Worm (Caenorhabditis elegans) whole organism, L1 larva: Measurements from ENCODE around the gene msh-5.

Source experiments
- dpl-1 ChIP-seq, 3 experiments: fragments of 150-350 bp in 2 of 3; sonication (generic microtip) in 1 of 3; optimal IDR thresholded peaks; 2 replicates each; lab custom pipeline; 2014 to 2017; ENCODE audit warnings: missing biosample characterization in 3 of 3, missing genetic modification characterization in 3 of 3, missing genetic modification reagents in 3 of 3
- egl-27 ChIP-seq, 2 experiments: fragments of 150-350 bp in 1 of 2; sonication (generic microtip); optimal IDR thresholded peaks; 3 replicates each; lab custom pipeline; 2017 to 2018; ENCODE audit warnings: missing biosample characterization in 2 of 2, missing genetic modification characterization in 2 of 2, missing genetic modification reagents in 2 of 2
- lin-39 ChIP-seq: fragments of 150-350 bp; optimal IDR thresholded peaks from 2 replicates; lab custom pipeline; 2014; ENCODE audit warnings: missing biosample characterization, missing genetic modification reagents, missing genetic modification characterization
- mdl-1 ChIP-seq, 2 experiments: fragments of 150-350 bp; optimal IDR thresholded peaks; 2 replicates each; lab custom pipeline; 2014 to 2017; ENCODE audit warnings: missing biosample characterization in 2 of 2, missing genetic modification characterization in 2 of 2, inconsistent platforms in 1 of 2
- nhr-28 ChIP-seq: fragments of 150-350 bp; optimal IDR thresholded peaks from 2 replicates; lab custom pipeline; 2014; ENCODE audit warnings: missing biosample characterization, missing genetic modification characterization
- nhr-90 ChIP-seq: sonication (generic microtip); optimal IDR thresholded peaks from 2 replicates; lab custom pipeline; 2016; ENCODE audit warnings: mild to moderate bottlenecking, missing genetic modification characterization, missing compliant biosample characterization; ENCODE audit not compliant: poor library complexity
- rnt-1 ChIP-seq: sonication (generic microtip); optimal IDR thresholded peaks from 2 replicates; lab custom pipeline; 2016; ENCODE audit warnings: mild to moderate bottlenecking, missing genetic modification characterization, moderate library complexity, missing compliant biosample characterization
- zag-1 ChIP-seq: fragments of 150-350 bp; optimal IDR thresholded peaks from 2 replicates; lab custom pipeline; 2014; ENCODE audit warnings: missing biosample characterization, missing genetic modification characterization
- ztf-11 ChIP-seq, 2 experiments: sonication (generic microtip); optimal IDR thresholded peaks; 2 replicates each; lab custom pipeline; 2016 to 2017; ENCODE audit warnings: missing genetic modification characterization in 2 of 2, missing biosample characterization in 1 of 2, missing compliant biosample characterization in 1 of 2
- ztf-4 ChIP-seq: fragments of 150-350 bp; optimal IDR thresholded peaks from 2 replicates; lab custom pipeline; 2014; ENCODE audit warnings: missing biosample characterization, missing genetic modification characterization

DNA sequence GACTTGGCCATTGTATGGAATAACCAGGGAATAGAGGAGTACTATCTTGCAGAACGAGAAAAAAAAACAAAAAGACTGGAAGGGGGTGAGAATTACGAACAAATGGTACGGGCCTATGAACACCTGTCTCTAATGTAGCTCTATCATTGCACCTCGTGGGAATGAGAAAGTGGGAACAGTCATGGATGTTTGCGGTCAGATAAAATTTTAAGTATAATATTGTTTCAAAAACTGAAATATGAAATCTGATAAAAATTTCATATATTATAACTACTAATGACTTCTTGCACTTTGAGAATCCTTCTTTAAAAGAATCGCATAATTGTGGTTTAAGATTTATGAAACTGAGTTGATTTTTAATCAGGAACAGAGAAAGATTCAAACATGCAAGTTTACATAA is 38.2 kb downstream of the msh-5 start, which contains the start of gene F58D2.5:
- TF ChIP-seq ztf-4 (tag; lab: Kevin White, UChicago) (no peak), nhr-90 (tag; lab: Kevin White, UChicago) (no peak), egl-27 (tag; optimal IDR thresholded peaks at IDR 0.05; lab: Kevin White, UChicago) (no peak), mdl-1 (tag; optimal IDR thresholded peaks at IDR 0.05; lab: Kevin White, UChicago) (no peak), nhr-28 (tag; lab: Kevin White, UChicago) (no peak), lin-39 (tag; lab: Kevin White, UChicago) (no peak), zag-1 (tag; lab: Kevin White, UChicago) (no peak), rnt-1 (tag; lab: Kevin White, UChicago) (no peak), dpl-1 (GFP tag; optimal IDR thresholded peaks at IDR 0.05; lab: Kevin White, UChicago) (no peak), ztf-11 (tag; optimal IDR thresholded peaks at IDR 0.05; lab: Kevin White, UChicago) (no peak)
